Worm (Caenorhabditis elegans) whole organism, L1 larva: Measurements from ENCODE around the gene ZK1058.9.
A peak's percentile ranks its signal among the peaks of the same experiment; 100 is the strongest.

ENCODE experiments used
- F16B12.6 ChIP-seq: fragments of 150-350 bp; optimal IDR thresholded peaks from 2 replicates; lab custom pipeline; 2014; ENCODE audit warnings: missing biosample characterization, missing genetic modification characterization
- aha-1 ChIP-seq: fragments of 150-350 bp; optimal IDR thresholded peaks from 2 replicates; lab custom pipeline; 2014; ENCODE audit warnings: missing biosample characterization, missing genetic modification characterization
- alr-1 ChIP-seq: fragments of 200-800 bp; sonication (Bioruptor generic); optimal IDR thresholded peaks from 2 replicates; lab custom pipeline; 2018; ENCODE audit warnings: borderline replicate concordance, mild to moderate bottlenecking, missing genetic modification characterization, missing compliant biosample characterization
- aly-2 ChIP-seq: fragments of 150-350 bp; optimal IDR thresholded peaks from 2 replicates; lab custom pipeline; 2014; ENCODE audit warnings: missing biosample characterization, missing genetic modification characterization
- ama-1 ChIP-seq: fragments of 150-350 bp; optimal IDR thresholded peaks from 2 replicates; lab custom pipeline; 2014
- blmp-1 ChIP-seq: fragments of 150-350 bp; optimal IDR thresholded peaks from 2 replicates; lab custom pipeline; 2014; ENCODE audit warnings: missing biosample characterization, missing genetic modification characterization
- ceh-63 ChIP-seq: fragments of 200-800 bp; sonication (Bioruptor generic); optimal IDR thresholded peaks from 2 replicates; lab custom pipeline; 2018; ENCODE audit warnings: mild to moderate bottlenecking, missing genetic modification characterization, missing compliant biosample characterization
- ceh-90 ChIP-seq: sonication (generic microtip); optimal IDR thresholded peaks from 2 replicates; lab custom pipeline; 2016; ENCODE audit warnings: missing genetic modification characterization, missing compliant biosample characterization
- dpl-1 ChIP-seq, 3 experiments: fragments of 150-350 bp in 2 of 3; sonication (generic microtip) in 1 of 3; optimal IDR thresholded peaks; 2 replicates each; lab custom pipeline; 2014 to 2017; ENCODE audit warnings: missing biosample characterization in 3 of 3, missing genetic modification characterization in 3 of 3, missing genetic modification reagents in 3 of 3
- dsc-1 ChIP-seq: sonication (generic microtip); optimal IDR thresholded peaks from 2 replicates; lab custom pipeline; 2016; ENCODE audit warnings: mild to moderate bottlenecking, missing genetic modification characterization, missing compliant biosample characterization
- efl-1 ChIP-seq, 4 experiments: fragments of 150-350 bp; optimal IDR thresholded peaks in 3 of 4; peaks in 1 of 4; 1 replicate in 1 of 4; 2 replicates in 3 of 4; lab custom pipeline; 2014; ENCODE audit warnings: missing biosample characterization in 2 of 4, missing genetic modification characterization in 2 of 4, missing genetic modification reagents in 2 of 4
- egl-13 ChIP-seq: sonication (generic microtip); optimal IDR thresholded peaks from 2 replicates; lab custom pipeline; 2016; ENCODE audit warnings: missing genotype, missing genetic modification reagents, missing genetic modification characterization, missing compliant biosample characterization
- fkh-4 ChIP-seq: sonication (generic microtip); optimal IDR thresholded peaks from 2 replicates; lab custom pipeline; 2016; ENCODE audit warnings: missing compliant biosample characterization, missing genetic modification characterization, borderline replicate concordance
- fkh-8 ChIP-seq: sonication (generic microtip); optimal IDR thresholded peaks from 2 replicates; lab custom pipeline; 2016; ENCODE audit warnings: mild to moderate bottlenecking, missing genetic modification characterization, missing compliant biosample characterization
- grh-1 ChIP-seq: fragments of 200-800 bp; sonication (Bioruptor generic); IDR thresholded peaks from 2 replicates; pipeline ENCODE4 v1.3.6; 2022; ENCODE audit warnings: missing genetic modification reagents, missing genetic modification characterization, missing compliant biosample characterization
- hlh-17 ChIP-seq: fragments of 200-800 bp; sonication (Bioruptor generic); optimal IDR thresholded peaks from 2 replicates; lab custom pipeline; 2018; ENCODE audit warnings: missing genetic modification characterization, mild to moderate bottlenecking, missing compliant biosample characterization, moderate library complexity, borderline replicate concordance
- irx-1 ChIP-seq: sonication (generic microtip); optimal IDR thresholded peaks from 2 replicates; lab custom pipeline; 2016; ENCODE audit warnings: missing genetic modification characterization, missing compliant biosample characterization
- jun-1 ChIP-seq: fragments of 150-350 bp; optimal IDR thresholded peaks from 2 replicates; lab custom pipeline; 2014; ENCODE audit warnings: missing biosample characterization, missing genetic modification reagents, missing genetic modification characterization
- lin-14 ChIP-seq: fragments of 200-800 bp; sonication (Bioruptor generic); optimal IDR thresholded peaks from 2 replicates; lab custom pipeline; 2018; ENCODE audit warnings: mild to moderate bottlenecking, missing genetic modification characterization, moderate library complexity, missing compliant biosample characterization
- lin-35 ChIP-seq, 2 experiments: fragments of 150-350 bp; optimal IDR thresholded peaks; 2 replicates each; lab custom pipeline; 2014; ENCODE audit warnings: missing biosample characterization in 2 of 2, missing genetic modification characterization in 2 of 2, missing genetic modification reagents in 2 of 2
- lsy-2 ChIP-seq, 2 experiments: fragments of 150-350 bp; optimal IDR thresholded peaks; 2 replicates each; lab custom pipeline; 2014; ENCODE audit warnings: missing biosample characterization in 2 of 2, missing genetic modification characterization in 2 of 2
- mab-9 ChIP-seq: fragments of 200-800 bp; sonication (Bioruptor generic); IDR thresholded peaks from 2 replicates; pipeline ENCODE4 v1.3.6; 2022; ENCODE audit warnings: missing genetic modification reagents, missing genetic modification characterization, missing compliant biosample characterization
- mef-2 ChIP-seq: fragments of 150-350 bp; optimal IDR thresholded peaks from 2 replicates; lab custom pipeline; 2014; ENCODE audit warnings: missing biosample characterization, missing genetic modification characterization
- mep-1 ChIP-seq: fragments of 150-350 bp; optimal IDR thresholded peaks from 2 replicates; lab custom pipeline; 2014; ENCODE audit warnings: missing biosample characterization, missing genetic modification characterization
- nhr-11 ChIP-seq: fragments of 150-350 bp; optimal IDR thresholded peaks from 2 replicates; lab custom pipeline; 2014; ENCODE audit warnings: missing biosample characterization, missing genetic modification characterization
- nhr-20 ChIP-seq: sonication (generic microtip); optimal IDR thresholded peaks from 2 replicates; lab custom pipeline; 2016; ENCODE audit warnings: mild to moderate bottlenecking, missing genetic modification characterization, missing compliant biosample characterization
- nhr-28 ChIP-seq: fragments of 150-350 bp; optimal IDR thresholded peaks from 2 replicates; lab custom pipeline; 2014; ENCODE audit warnings: missing biosample characterization, missing genetic modification characterization
- nhr-47 ChIP-seq: sonication (generic microtip); optimal IDR thresholded peaks from 2 replicates; lab custom pipeline; 2016; ENCODE audit warnings: mild to moderate bottlenecking, missing genetic modification characterization, moderate library complexity, missing compliant biosample characterization
- nhr-71 ChIP-seq: sonication (generic microtip); optimal IDR thresholded peaks from 2 replicates; lab custom pipeline; 2016; ENCODE audit warnings: mild to moderate bottlenecking, missing genetic modification characterization, moderate library complexity, missing compliant biosample characterization
- nhr-77 ChIP-seq: fragments of 150-350 bp; optimal IDR thresholded peaks from 2 replicates; lab custom pipeline; 2014; ENCODE audit warnings: missing biosample characterization, missing genetic modification characterization
- nhr-85 ChIP-seq: sonication (generic microtip); peaks from one replicate; lab custom pipeline; 2016; ENCODE audit warnings: missing genetic modification characterization, inconsistent platforms, missing compliant biosample characterization
- pag-3 ChIP-seq: sonication (generic microtip); optimal IDR thresholded peaks from 2 replicates; lab custom pipeline; 2017; ENCODE audit warnings: missing genetic modification characterization, mild to moderate bottlenecking, missing compliant biosample characterization, antibody characterized with exemption, borderline replicate concordance; ENCODE audit not compliant: insufficient read depth
- rnt-1 ChIP-seq: sonication (generic microtip); optimal IDR thresholded peaks from 2 replicates; lab custom pipeline; 2016; ENCODE audit warnings: mild to moderate bottlenecking, missing genetic modification characterization, moderate library complexity, missing compliant biosample characterization
- skn-1 ChIP-seq: fragments of 150-350 bp; optimal IDR thresholded peaks from 2 replicates; lab custom pipeline; 2014; ENCODE audit warnings: missing biosample characterization, missing genetic modification characterization
- snpc-4 ChIP-seq: fragments of 150-350 bp; optimal IDR thresholded peaks from 2 replicates; lab custom pipeline; 2014; ENCODE audit warnings: missing biosample characterization, missing genetic modification characterization
- snu-23 ChIP-seq: sonication (generic microtip); optimal IDR thresholded peaks from 2 replicates; lab custom pipeline; 2016; ENCODE audit warnings: missing genetic modification characterization, missing compliant biosample characterization
- sox-4 ChIP-seq: sonication (generic microtip); optimal IDR thresholded peaks from 2 replicates; lab custom pipeline; 2016; ENCODE audit warnings: missing genetic modification characterization, missing compliant biosample characterization
- sup-37 ChIP-seq: fragments of 200-800 bp; sonication (Bioruptor generic); optimal IDR thresholded peaks from 2 replicates; lab custom pipeline; 2018; ENCODE audit warnings: mild to moderate bottlenecking, missing genetic modification characterization, missing compliant biosample characterization
- unc-130 ChIP-seq: fragments of 150-350 bp; optimal IDR thresholded peaks from 2 replicates; lab custom pipeline; 2017; ENCODE audit warnings: missing biosample characterization, missing genetic modification characterization, inconsistent platforms
- unc-62 ChIP-seq: fragments of 150-350 bp; optimal IDR thresholded peaks from 2 replicates; lab custom pipeline; 2014; ENCODE audit warnings: missing biosample characterization, missing genetic modification reagents, missing genetic modification characterization
- unc-86 ChIP-seq: sonication (generic microtip); optimal IDR thresholded peaks from 2 replicates; lab custom pipeline; 2016; ENCODE audit warnings: missing genetic modification characterization, missing compliant biosample characterization
- unc-98 ChIP-seq: fragments of 200-800 bp; sonication (Bioruptor generic); IDR thresholded peaks from 2 replicates; pipeline ENCODE4 v1.3.6; 2022; ENCODE audit warnings: missing genetic modification characterization, missing compliant biosample characterization
- vab-15 ChIP-seq: sonication (generic microtip); optimal IDR thresholded peaks from 2 replicates; lab custom pipeline; 2017; ENCODE audit warnings: missing genotype, mild to moderate bottlenecking, missing genetic modification characterization, missing compliant biosample characterization
- ztf-11 ChIP-seq, 2 experiments: sonication (generic microtip); optimal IDR thresholded peaks; 2 replicates each; lab custom pipeline; 2016 to 2017; ENCODE audit warnings: missing genetic modification characterization in 2 of 2, missing biosample characterization in 1 of 2, missing compliant biosample characterization in 1 of 2
- ztf-4 ChIP-seq: fragments of 150-350 bp; optimal IDR thresholded peaks from 2 replicates; lab custom pipeline; 2014; ENCODE audit warnings: missing biosample characterization, missing genetic modification characterization

The ZK1058.9 gene

ce11 chrIII:3916624-3917023 is 9.4 kb downstream of the ZK1058.9 start, which contains the start of gene ccdc-47 (continued):
- TF ChIP-seq ceh-90: no peak
- TF ChIP-seq egl-13 (tag; lab: Kevin White, UChicago): no peak
- peak; percentile 76 for TF ChIP-seq snu-23 (GFP tag; lab: Kevin White, UChicago)
- no peak for TF ChIP-seq unc-62
- peak; percentile 60 to 91 for TF ChIP-seq lin-35 (GFP tag; optimal IDR thresholded peaks at IDR 0.05; lab: Kevin White, UChicago)
- TF ChIP-seq nhr-28 (tag; lab: Kevin White, UChicago): no peak
- TF ChIP-seq ztf-4: peak; percentile 22
- TF ChIP-seq ama-1 (lab: Kevin White, UChicago): no peak
- no peak for TF ChIP-seq unc-98 (GFP tag; lab: Robert Waterston, UW)
- TF ChIP-seq nhr-77 (tag; lab: Kevin White, UChicago): no peak
- TF ChIP-seq unc-130 (tag; lab: Kevin White, UChicago): peak; percentile 53
- TF ChIP-seq nhr-11 (tag; lab: Kevin White, UChicago): no peak
- peak; percentile 65 for TF ChIP-seq nhr-47 (tag; lab: Kevin White, UChicago)
- 0 out of 2 replicates have a peak, but pooled peaks have one; percentile 28 for TF ChIP-seq grh-1 (GFP tag; lab: Robert Waterston, UW)
- no peak for TF ChIP-seq sox-4 (tag; lab: Kevin White, UChicago)
- TF ChIP-seq nhr-85 (tag; lab: Kevin White, UChicago): peak; percentile 73
- peak; percentile 62 for TF ChIP-seq blmp-1 (tag; lab: Kevin White, UChicago)
- TF ChIP-seq pag-3 (tag; lab: Kevin White, UChicago): no peak
- peak; percentile 66 for TF ChIP-seq snpc-4 (tag; lab: Kevin White, UChicago)
- peak; percentile 81 for TF ChIP-seq rnt-1 (tag; lab: Kevin White, UChicago)
- TF ChIP-seq fkh-4: no peak
- peak; percentile 34 for TF ChIP-seq fkh-8 (tag; lab: Kevin White, UChicago)
- peak; percentile 74 for TF ChIP-seq nhr-71 (tag; lab: Kevin White, UChicago)
- TF ChIP-seq aha-1 (tag; lab: Kevin White, UChicago): no peak
- TF ChIP-seq skn-1 (tag; lab: Kevin White, UChicago): peak; percentile 54
- peak; percentile 51 for TF ChIP-seq nhr-20
- TF ChIP-seq sup-37 (GFP tag; lab: Kevin White, UChicago): no peak
- TF ChIP-seq hlh-17 (GFP tag; lab: Kevin White, UChicago): no peak
- peak; percentile 19 for TF ChIP-seq F16B12.6
- no peak for TF ChIP-seq jun-1
- peak; percentile 42 for TF ChIP-seq irx-1 (tag; lab: Kevin White, UChicago)
- no peak for TF ChIP-seq mab-9 (GFP tag; lab: Robert Waterston, UW)
- no peak for TF ChIP-seq ceh-63 (GFP tag; lab: Kevin White, UChicago)
- TF ChIP-seq ztf-11 (tag; optimal IDR thresholded peaks at IDR 0.05; lab: Kevin White, UChicago): peak in 1 of 2 experiments; percentile 44
- no peak for TF ChIP-seq mef-2 (tag; lab: Kevin White, UChicago)

- TF ChIP-seq dpl-1 (GFP tag; optimal IDR thresholded peaks at IDR 0.05; lab: Kevin White, UChicago): peak in 1 of 3 experiments; percentile 17
- peak; percentile 65 for TF ChIP-seq mep-1 (tag; lab: Kevin White, UChicago)
- no peak for TF ChIP-seq alr-1 (tag; lab: Kevin White, UChicago)
- TF ChIP-seq lin-35 (GFP tag; optimal IDR thresholded peaks at IDR 0.05; lab: Kevin White, UChicago): peak in 1 of 2 experiments; percentile 23
- TF ChIP-seq aly-2 (tag; lab: Kevin White, UChicago): no peak
- peak; percentile 34 for TF ChIP-seq snu-23 (GFP tag; lab: Kevin White, UChicago)
- TF ChIP-seq dsc-1 (tag; lab: Kevin White, UChicago): peak; percentile 15
- TF ChIP-seq grh-1 (GFP tag; lab: Robert Waterston, UW): no peak
- peak in 1 of 2 experiments; percentile 16 for TF ChIP-seq efl-1 (optimal IDR thresholded peaks at IDR 0.05; lab: Kevin White, UChicago)
- TF ChIP-seq efl-1 (GFP tag; optimal IDR thresholded peaks at IDR 0.05 in 1 of 2; lab: Kevin White, UChicago): no peak
- TF ChIP-seq blmp-1 (tag; lab: Kevin White, UChicago): peak; percentile 44
- no peak for TF ChIP-seq mab-9 (GFP tag; lab: Robert Waterston, UW)
- no peak for TF ChIP-seq unc-86 (tag; lab: Kevin White, UChicago)
- TF ChIP-seq sox-4 (tag; lab: Kevin White, UChicago): no peak
- peak; percentile 20 for TF ChIP-seq rnt-1 (tag; lab: Kevin White, UChicago)
- no peak for TF ChIP-seq vab-15 (tag; lab: Kevin White, UChicago)
- TF ChIP-seq lsy-2 (tag; optimal IDR thresholded peaks at IDR 0.05; lab: Kevin White, UChicago): peak; percentile 4 to 19
- peak; percentile 58 for TF ChIP-seq lin-14 (GFP tag; lab: Kevin White, UChicago)
- TF ChIP-seq, all 84 proteins: peak for 10
These were observed 10.3 kb downstream of the ZK1058.9 start for ce11 chrIII:3915705-3916104.
